Fruit fly (Drosophila melanogaster): ENCODE measurements around the gene ng3.

Gene ng3

DNA sequence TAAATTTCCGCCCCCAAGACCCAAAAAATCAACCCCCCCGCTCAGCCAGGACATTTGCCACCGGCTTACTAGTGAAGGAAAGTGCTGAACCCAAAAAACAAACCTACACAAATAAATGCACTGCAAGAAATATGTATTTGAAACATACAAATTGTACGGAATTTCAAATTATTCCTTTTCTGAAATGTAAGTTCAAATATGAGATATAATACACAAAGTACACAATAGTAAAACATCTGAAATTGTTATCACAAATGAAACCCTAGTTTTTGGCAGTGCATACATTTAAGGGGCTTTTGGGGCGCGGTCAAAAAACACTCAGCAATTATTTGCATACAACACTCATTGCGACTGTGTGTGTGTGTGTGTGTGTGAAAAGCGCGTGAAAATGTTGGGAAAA lies 48.1 kb downstream of the ng3 start (continued):
- no peak for TF ChIP-seq CG1832 (GFP tag; optimal IDR thresholded peaks at IDR 0.05)
- no peak for TF ChIP-seq dmrt11E (tag; optimal IDR thresholded peaks at IDR 0.05)
- TF ChIP-seq z (GFP tag; IDR thresholded peaks at IDR 0.05): no peak
- TF ChIP-seq CrebB (tag; optimal IDR thresholded peaks at IDR 0.05): no peak
- peak; percentile 39; the same call in 1 of the 2 replicates for TF ChIP-seq stc (GFP tag; IDR thresholded peaks at IDR 0.05)
- TF ChIP-seq jumu (GFP tag; optimal IDR thresholded peaks at IDR 0.05): no peak
- 0 out of 2 replicates have a peak, but pooled peaks have one; percentile 16 for TF ChIP-seq CG4730 (GFP tag; IDR thresholded peaks at IDR 0.05)
- TF ChIP-seq vfl (GFP tag; optimal IDR thresholded peaks at IDR 0.05): no peak
- TF ChIP-seq CG17612 (GFP tag; IDR thresholded peaks at IDR 0.05): no peak
- TF ChIP-seq lov (optimal IDR thresholded peaks at IDR 0.05): no peak
- TF ChIP-seq lov (GFP tag; IDR thresholded peaks at IDR 0.05): no peak
- TF ChIP-seq dan (GFP tag; IDR thresholded peaks at IDR 0.05): no peak
- TF ChIP-seq sens (GFP tag): peak; percentile 75
- TF ChIP-seq Gsc (GFP tag; IDR thresholded peaks at IDR 0.05): no peak
- no peak for TF ChIP-seq croc (GFP tag; conservative IDR thresholded peaks at IDR 0.05)
- TF ChIP-seq CG11456 (GFP tag; IDR thresholded peaks at IDR 0.05): peak; percentile 52; the same call in 1 of the 3 replicates
- peak; percentile 6 for TF ChIP-seq ATbp (GFP tag; optimal IDR thresholded peaks at IDR 0.05)
- no peak for TF ChIP-seq Doc3 (GFP tag; IDR thresholded peaks at IDR 0.05; ENCODE audit: partially characterized antibody)
- TF ChIP-seq H15 (GFP tag; IDR thresholded peaks at IDR 0.05): no peak
- TF ChIP-seq Fer1 (GFP tag; optimal IDR thresholded peaks at IDR 0.05): peak; percentile 50
- no peak for TF ChIP-seq trem (tag; optimal IDR thresholded peaks at IDR 0.05)
- TF ChIP-seq onecut (GFP tag; IDR thresholded peaks at IDR 0.05): no peak
- no peak for TF ChIP-seq CG34224 (GFP tag; IDR thresholded peaks at IDR 0.05; ENCODE audit: partially characterized antibody)
- no peak for TF ChIP-seq en (GFP tag; optimal IDR thresholded peaks at IDR 0.05)
- TF ChIP-seq Rx (GFP tag; IDR thresholded peaks at IDR 0.05): no peak
- peak; percentile 9 for TF ChIP-seq tio (GFP tag; optimal IDR thresholded peaks at IDR 0.05)
- no peak for TF ChIP-seq CG16813 (GFP tag; IDR thresholded peaks at IDR 0.05; ENCODE audit: partially characterized antibody)
- no peak for TF ChIP-seq nerfin-2 (GFP tag; IDR thresholded peaks at IDR 0.05; ENCODE audit: partially characterized antibody)
- TF ChIP-seq CG12391 (tag; optimal IDR thresholded peaks at IDR 0.05): peak; percentile 35
- no peak for TF ChIP-seq Oaz (GFP tag; IDR thresholded peaks at IDR 0.05)
- no peak for TF ChIP-seq Trl (optimal IDR thresholded peaks at IDR 0.05)
- peak; percentile 25 for TF ChIP-seq Trl (GFP tag; optimal IDR thresholded peaks at IDR 0.05)
- no peak for TF ChIP-seq Poxn (GFP tag; IDR thresholded peaks at IDR 0.05)
- TF ChIP-seq Jarid2 (GFP tag; optimal IDR thresholded peaks at IDR 0.05): no peak
- no peak for TF ChIP-seq kay (GFP tag; optimal IDR thresholded peaks at IDR 0.05)
- no peak for TF ChIP-seq chm (GFP tag; IDR thresholded peaks at IDR 0.05)
- TF ChIP-seq dysf (GFP tag; IDR thresholded peaks at IDR 0.05): peak; percentile 44; the same call in 1 of the 3 replicates
- TF ChIP-seq slbo (GFP tag; IDR thresholded peaks at IDR 0.05): peak; percentile 51
- peak; percentile 32 for TF ChIP-seq PHDP (tag; optimal IDR thresholded peaks at IDR 0.05)
- peak; percentile 16; the same call in 1 of the 3 replicates for TF ChIP-seq tgo (GFP tag; IDR thresholded peaks at IDR 0.05)
- TF ChIP-seq aop (GFP tag; IDR thresholded peaks at IDR 0.05): no peak
- TF ChIP-seq CG14667 (GFP tag; IDR thresholded peaks at IDR 0.05): no peak
- TF ChIP-seq Doc2 (GFP tag; IDR thresholded peaks at IDR 0.05): no peak
- peak; percentile 31 for TF ChIP-seq CG17385 (GFP tag; optimal IDR thresholded peaks at IDR 0.05)
- no peak for TF ChIP-seq CG1647 (GFP tag; optimal IDR thresholded peaks at IDR 0.05)
- TF ChIP-seq H2.0 (GFP tag; IDR thresholded peaks at IDR 0.05): peak; percentile 46; the same call in 1 of the 2 replicates
- 0 out of 2 replicates have a peak, but pooled peaks have one; percentile 31 for TF ChIP-seq HLH3B (GFP tag; IDR thresholded peaks at IDR 0.05)
- TF ChIP-seq esg (GFP tag; conservative IDR thresholded peaks at IDR 0.05): peak; percentile 48
- TF ChIP-seq kni (GFP tag; optimal IDR thresholded peaks at IDR 0.05): no peak
- TF ChIP-seq Awh (GFP tag; IDR thresholded peaks at IDR 0.05): no peak
- peak; percentile 40; the same call in 1 of the 2 replicates for TF ChIP-seq Atf6 (GFP tag; IDR thresholded peaks at IDR 0.05)
- no peak for TF ChIP-seq Opbp (GFP tag; IDR thresholded peaks at IDR 0.05; ENCODE audit: partially characterized antibody)
- peak; percentile 12 for TF ChIP-seq CG13624 (GFP tag; optimal IDR thresholded peaks at IDR 0.05)
